Worm (Caenorhabditis elegans) whole organism, L1 larva: ENCODE data around the gene rab-30.

Source experiments
- nhr-12 ChIP-seq: sonication (generic microtip); optimal IDR thresholded peaks from 2 replicates; lab custom pipeline; 2017; ENCODE audit warnings: missing biosample characterization, missing genetic modification characterization
- unc-130 ChIP-seq: fragments of 150-350 bp; optimal IDR thresholded peaks from 2 replicates; lab custom pipeline; 2017; ENCODE audit warnings: missing biosample characterization, missing genetic modification characterization, inconsistent platforms

DNA sequence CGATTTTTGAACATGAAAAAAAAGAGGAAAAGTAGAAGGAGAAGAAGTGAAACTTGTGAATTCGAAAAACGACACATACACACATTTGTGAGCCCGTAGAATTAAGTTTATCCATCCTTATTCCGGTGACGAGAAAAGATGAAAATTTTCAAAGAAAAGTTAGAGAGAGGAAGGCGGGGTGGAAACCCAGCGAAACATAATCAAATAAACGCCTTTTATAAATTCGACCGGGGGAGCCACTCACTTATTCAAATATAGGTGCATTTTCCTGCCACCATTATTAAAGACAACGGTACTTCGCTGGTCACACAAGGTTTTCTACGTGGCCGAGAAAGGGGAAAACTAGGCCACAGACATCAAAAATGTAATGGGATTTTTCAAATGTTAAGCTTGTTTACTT lies 23.1 kb downstream of the rab-30 start:
- TF ChIP-seq unc-130 (no peak), nhr-12 (tag; lab: Kevin White, UChicago) (no peak)
